Worm (Caenorhabditis elegans): Measurements from ENCODE around the gene F46C5.10.

The F46C5.10 gene

ce11 chrII:8853960-8854359 is 35.1 kb upstream of the F46C5.10 start (continued):
- TF ChIP-seq egl-27 (tag; optimal IDR thresholded peaks at IDR 0.05) (no peak), lin-13 (GFP tag; optimal IDR thresholded peaks at IDR 0.05) (no peak)

DNA sequence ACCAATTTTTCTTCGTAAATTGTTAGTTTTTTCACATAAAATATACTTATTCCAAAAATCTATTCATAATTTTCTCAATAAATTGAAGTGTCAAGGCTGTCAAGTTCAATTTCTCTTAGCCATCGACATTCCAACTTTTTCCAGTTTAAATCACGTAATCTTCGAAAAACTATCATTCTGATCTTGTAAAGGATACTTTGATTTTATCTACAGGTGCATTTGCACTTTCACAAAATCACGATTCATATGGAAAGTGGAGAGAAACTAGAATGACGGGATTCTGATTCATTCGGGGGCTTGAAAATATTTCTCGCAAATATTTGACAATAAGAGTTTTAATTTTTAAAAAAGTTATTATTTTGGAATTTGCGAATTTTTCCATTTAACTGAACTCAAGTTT is 34.4 kb upstream of the F46C5.10 start:
- no peak for TF ChIP-seq mbf-1 (tag; optimal IDR thresholded peaks at IDR 0.05)
- TF ChIP-seq elt-3 (tag; optimal IDR thresholded peaks at IDR 0.05) = no peak
- TF ChIP-seq nhr-10 (tag; optimal IDR thresholded peaks at IDR 0.05) = no peak
- TF ChIP-seq elt-1 (tag; optimal IDR thresholded peaks at IDR 0.05) = no peak
- no peak for TF ChIP-seq crh-2 (tag; optimal IDR thresholded peaks at IDR 0.05)
- TF ChIP-seq fos-1 (tag; optimal IDR thresholded peaks at IDR 0.05) = no peak
- TF ChIP-seq unc-55 (GFP tag; optimal IDR thresholded peaks at IDR 0.05) = no peak
- TF ChIP-seq nhr-12 (tag; optimal IDR thresholded peaks at IDR 0.05) = no peak

ce11 chrII:8851996-8852587 is 33.3 kb upstream of the F46C5.10 start, which contains the start of gene oac-46:
oac-46 (minus strand) TSS chrII:8852096.
- TF ChIP-seq elt-1 (tag; optimal IDR thresholded peaks at IDR 0.05) = no peak
- TF ChIP-seq sma-9 (GFP tag; optimal IDR thresholded peaks at IDR 0.05) = peak; percentile 22
- TF ChIP-seq sma-9 (tag; optimal IDR thresholded peaks at IDR 0.05) = no peak
- peak; percentile 48 for TF ChIP-seq sma-3 (GFP tag; optimal IDR thresholded peaks at IDR 0.05)
- no peak for TF ChIP-seq mbf-1 (tag; optimal IDR thresholded peaks at IDR 0.05)
- TF ChIP-seq ceh-82 (tag; optimal IDR thresholded peaks at IDR 0.05) = no peak
- TF ChIP-seq ceh-16 (tag; optimal IDR thresholded peaks at IDR 0.05) = no peak
- TF ChIP-seq nhr-25 (tag; optimal IDR thresholded peaks at IDR 0.05) = peak; percentile 66
- peak; percentile 9 for TF ChIP-seq egl-27 (tag; optimal IDR thresholded peaks at IDR 0.05)
- no peak for TF ChIP-seq snpc-4 (tag; optimal IDR thresholded peaks at IDR 0.05)
- TF ChIP-seq nhr-21 (tag; optimal IDR thresholded peaks at IDR 0.05) = peak; percentile 8
- no peak for TF ChIP-seq skn-1 (tag; optimal IDR thresholded peaks at IDR 0.05)
- TF ChIP-seq ztf-11 (tag; optimal IDR thresholded peaks at IDR 0.05) = no peak
- TF ChIP-seq blmp-1 (tag; optimal IDR thresholded peaks at IDR 0.05; ENCODE audit: insufficient read depth) = peak; percentile 86
- TF ChIP-seq unc-55 (GFP tag; optimal IDR thresholded peaks at IDR 0.05) = no peak

DNA sequence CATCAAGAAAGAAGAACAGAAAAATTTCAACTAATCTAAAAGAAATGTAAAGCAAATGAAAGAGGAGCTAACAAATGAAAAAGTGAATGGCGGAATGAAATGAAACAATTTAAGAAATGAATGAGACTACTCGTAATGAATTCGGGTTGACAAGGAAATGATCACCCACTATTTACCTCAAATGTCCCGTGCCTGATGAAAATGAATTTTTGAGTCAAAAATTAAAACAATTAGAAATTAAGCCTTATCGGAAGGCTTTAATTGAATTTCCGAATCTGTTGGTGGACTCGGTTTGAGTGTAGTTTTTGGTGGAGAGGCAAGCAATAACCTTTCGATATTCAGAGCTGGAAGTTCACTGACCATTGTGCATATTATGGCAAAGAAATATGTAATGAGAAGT is 30.2 kb upstream of the F46C5.10 start:
- TF ChIP-seq egl-27 (tag; optimal IDR thresholded peaks at IDR 0.05) = no peak

- peak; percentile 9 for TF ChIP-seq blmp-1 (tag; optimal IDR thresholded peaks at IDR 0.05; ENCODE audit: insufficient read depth)
- no peak for TF ChIP-seq dmd-4 (tag; optimal IDR thresholded peaks at IDR 0.05)
- TF ChIP-seq ztf-1 (GFP tag; conservative IDR thresholded peaks at IDR 0.05) = no peak
- TF ChIP-seq F13H6.1 (tag; optimal IDR thresholded peaks at IDR 0.05) = peak; percentile 13
- peak; percentile 18 for TF ChIP-seq fos-1 (tag; optimal IDR thresholded peaks at IDR 0.05)
- TF ChIP-seq sma-3 (GFP tag; optimal IDR thresholded peaks at IDR 0.05) = no peak
- TF ChIP-seq mdl-1 (tag; optimal IDR thresholded peaks at IDR 0.05) = no peak
- TF ChIP-seq crh-2 (tag; optimal IDR thresholded peaks at IDR 0.05) = peak; percentile 25
- TF ChIP-seq elt-1 (tag; optimal IDR thresholded peaks at IDR 0.05) = no peak
- TF ChIP-seq sma-9 (GFP tag; optimal IDR thresholded peaks at IDR 0.05) = peak; percentile 50
- TF ChIP-seq sma-9 (tag; optimal IDR thresholded peaks at IDR 0.05) = no peak
Observed at ce11 chrII:8845932-8846331, 27.1 kb upstream of the F46C5.10 start.

- TF ChIP-seq nhr-11 (tag; optimal IDR thresholded peaks at IDR 0.05) = no peak
Observed at ce11 chrII:8845298-8845697, 26.5 kb upstream of the F46C5.10 start, which contains the start of gene agxt-1. agxt-1 (plus strand) TSS chrII:8845598.

- peak; percentile 45 for TF ChIP-seq nhr-129 (tag; optimal IDR thresholded peaks at IDR 0.05)
- TF ChIP-seq lsy-2 (tag; optimal IDR thresholded peaks at IDR 0.05) = peak in 1 of 2 experiments; percentile 26
- TF ChIP-seq nhr-12 (tag; optimal IDR thresholded peaks at IDR 0.05) = no peak
- no peak for TF ChIP-seq nhr-237 (tag; optimal IDR thresholded peaks at IDR 0.05)
- no peak for TF ChIP-seq sem-4 (tag; optimal IDR thresholded peaks at IDR 0.05)
- peak; percentile 84 for TF ChIP-seq F13H6.1 (tag; optimal IDR thresholded peaks at IDR 0.05)
- no peak for TF ChIP-seq elt-3 (tag; optimal IDR thresholded peaks at IDR 0.05)
- peak; percentile 28 for TF ChIP-seq C34F6.9 (tag; optimal IDR thresholded peaks at IDR 0.05)
- peak; percentile 17 for TF ChIP-seq sma-9 (GFP tag; optimal IDR thresholded peaks at IDR 0.05)
- TF ChIP-seq sma-9 (tag; optimal IDR thresholded peaks at IDR 0.05) = no peak
- no peak for TF ChIP-seq ztf-1 (GFP tag; conservative IDR thresholded peaks at IDR 0.05)
- TF ChIP-seq ztf-11 (tag; optimal IDR thresholded peaks at IDR 0.05) = no peak
- no peak for TF ChIP-seq blmp-1 (tag; optimal IDR thresholded peaks at IDR 0.05; ENCODE audit: insufficient read depth)
- no peak for TF ChIP-seq alr-1 (tag; optimal IDR thresholded peaks at IDR 0.05)
- no peak for TF ChIP-seq unc-39 (tag; optimal IDR thresholded peaks at IDR 0.05)
- TF ChIP-seq nhr-11 (tag; optimal IDR thresholded peaks at IDR 0.05) = no peak
- no peak for TF ChIP-seq nhr-77 (tag; optimal IDR thresholded peaks at IDR 0.05)
- no peak for TF ChIP-seq peb-1 (tag; optimal IDR thresholded peaks at IDR 0.05)
- no peak for TF ChIP-seq ceh-16 (tag; optimal IDR thresholded peaks at IDR 0.05)
- no peak for TF ChIP-seq R02D3.7 (tag; optimal IDR thresholded peaks at IDR 0.05)
Observed at ce11 chrII:8844465-8845126, 25.8 kb upstream of the F46C5.10 start, which contains the start of gene F46C5.6. F46C5.6 (minus strand) TSS chrII:8844515.
